Worm (Caenorhabditis elegans): ENCODE data around the gene gbf-1.

gbf-1 gene

DNA sequence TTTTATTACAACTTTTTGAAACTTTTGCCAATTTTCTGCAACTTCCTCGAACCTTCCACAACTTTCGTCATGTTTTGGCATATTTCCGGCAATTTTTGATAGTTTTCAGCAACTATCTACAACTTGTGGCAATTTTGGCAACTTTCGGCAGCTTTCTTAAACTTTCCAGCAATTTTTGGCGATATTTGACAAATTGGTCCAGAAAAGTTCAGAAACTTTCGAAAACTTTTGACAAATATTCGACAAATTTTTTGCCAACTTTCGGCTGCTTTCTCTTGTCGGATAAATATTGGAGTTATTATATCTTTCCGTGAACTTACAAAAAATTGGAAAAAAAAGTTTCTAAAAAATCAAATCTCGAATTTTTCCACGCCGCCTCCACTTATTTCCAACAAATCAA lies 43.2 kb downstream of the gbf-1 start, which contains the start of gene Y41C4A.18:
Gene Y41C4A.18, plus strand, starts transcription at position 301 of the 400 bp plus-strand sequence.
- TF ChIP-seq lin-13 (GFP tag; optimal IDR thresholded peaks at IDR 0.05) = no peak
- no peak for TF ChIP-seq gmeb-1 (tag; optimal IDR thresholded peaks at IDR 0.05)
- no peak for TF ChIP-seq nhr-10 (tag; optimal IDR thresholded peaks at IDR 0.05)

DNA sequence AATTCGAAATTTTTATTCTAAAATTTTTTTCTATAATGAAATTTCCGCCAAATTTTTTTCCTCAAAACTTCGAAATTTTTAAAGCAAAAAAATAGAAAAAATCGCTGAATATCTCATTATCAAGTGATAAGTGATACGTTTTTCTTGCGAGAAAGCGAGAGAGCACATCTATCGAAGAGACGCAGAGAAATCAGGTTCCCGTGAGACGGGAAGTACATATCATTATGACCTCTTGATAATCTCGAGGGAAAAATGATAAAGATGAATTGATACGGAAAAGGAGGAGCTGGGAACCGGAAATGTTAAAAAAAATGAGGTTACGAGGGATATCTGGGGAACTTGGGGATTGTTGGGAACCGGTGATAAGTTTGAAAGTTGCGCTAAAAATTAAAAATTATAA lies 46.5 kb downstream of the gbf-1 start:
- TF ChIP-seq elt-3 (tag; optimal IDR thresholded peaks at IDR 0.05) = no peak
- no peak for TF ChIP-seq nhr-6 (tag; optimal IDR thresholded peaks at IDR 0.05)
- TF ChIP-seq fos-1 (tag; optimal IDR thresholded peaks at IDR 0.05) = peak; percentile 21
- peak; percentile 12 for TF ChIP-seq nhr-21 (tag; optimal IDR thresholded peaks at IDR 0.05)
- no peak for TF ChIP-seq nhr-237 (tag; optimal IDR thresholded peaks at IDR 0.05)
- TF ChIP-seq lin-39 (tag; optimal IDR thresholded peaks at IDR 0.05) = no peak

DNA sequence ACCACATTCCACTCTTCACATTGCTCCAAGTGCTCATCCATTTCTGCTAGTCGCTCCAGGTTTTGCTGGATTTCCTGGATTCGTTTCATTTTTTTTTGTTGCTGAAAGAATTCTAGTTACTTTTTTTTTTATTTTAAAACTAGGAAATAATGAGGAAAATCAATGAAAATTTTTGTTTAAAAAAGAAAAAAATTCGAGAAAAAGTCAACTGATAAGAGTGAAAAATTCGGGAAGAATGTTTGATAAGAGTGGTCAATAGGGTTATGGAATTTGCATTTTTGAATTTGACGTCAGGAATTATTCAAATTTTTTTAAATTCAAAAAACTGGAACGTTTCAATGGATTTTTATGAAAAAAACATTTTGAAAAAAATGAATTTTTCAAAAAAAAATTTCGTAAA lies 46.9 kb downstream of the gbf-1 start, which contains the start of gene Y41C4A.12:
Gene Y41C4A.12, minus strand, starts transcription at position 101 of the 400 bp plus-strand sequence.
- TF ChIP-seq mab-5 (tag; optimal IDR thresholded peaks at IDR 0.05) (no peak), blmp-1 (tag; optimal IDR thresholded peaks at IDR 0.05; ENCODE audit: insufficient read depth) (no peak), ama-1 (optimal IDR thresholded peaks at IDR 0.05) (no peak), nhr-21 (tag; optimal IDR thresholded peaks at IDR 0.05) (no peak), ztf-4 (tag; optimal IDR thresholded peaks at IDR 0.05) (no peak), ztf-11 (tag; optimal IDR thresholded peaks at IDR 0.05) (no peak), R02D3.7 (tag; optimal IDR thresholded peaks at IDR 0.05) (no peak), nhr-129 (tag; optimal IDR thresholded peaks at IDR 0.05) (no peak), F13H6.1 (tag; optimal IDR thresholded peaks at IDR 0.05) (no peak), C34F6.9 (tag; optimal IDR thresholded peaks at IDR 0.05) (no peak), ZK546.5 (tag; optimal IDR thresholded peaks at IDR 0.05) (no peak), nhr-10 (tag; optimal IDR thresholded peaks at IDR 0.05) (no peak), nhr-6 (tag; optimal IDR thresholded peaks at IDR 0.05) (no peak)

DNA sequence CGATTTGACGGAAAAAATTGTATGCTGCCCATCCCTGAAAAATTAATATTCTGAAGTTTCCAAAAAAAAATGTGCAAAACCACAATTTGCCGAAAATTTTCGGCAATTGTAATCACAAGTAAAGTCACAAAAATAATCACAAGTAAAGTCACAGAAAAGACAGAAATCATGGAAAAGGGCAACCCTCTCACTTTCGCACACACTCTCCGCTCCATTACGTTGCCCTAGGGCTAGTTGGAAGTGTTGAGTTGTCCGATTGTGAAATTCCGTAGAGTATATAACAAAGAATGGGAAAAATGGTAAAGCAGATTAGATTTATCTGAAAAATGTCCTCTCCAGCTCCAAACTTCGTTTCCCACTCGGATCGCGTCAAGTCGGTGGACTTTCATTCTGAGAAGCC lies 52.1 kb downstream of the gbf-1 start, which contains the start of gene Y41C4A.32:
Gene Y41C4A.32, plus strand, starts transcription at position 302 of the 400 bp plus-strand sequence.
- no peak for TF ChIP-seq ztf-4 (tag; optimal IDR thresholded peaks at IDR 0.05)
- no peak for TF ChIP-seq sem-4 (tag; optimal IDR thresholded peaks at IDR 0.05)
- TF ChIP-seq fos-1 (tag; optimal IDR thresholded peaks at IDR 0.05) = peak; percentile 11

DNA sequence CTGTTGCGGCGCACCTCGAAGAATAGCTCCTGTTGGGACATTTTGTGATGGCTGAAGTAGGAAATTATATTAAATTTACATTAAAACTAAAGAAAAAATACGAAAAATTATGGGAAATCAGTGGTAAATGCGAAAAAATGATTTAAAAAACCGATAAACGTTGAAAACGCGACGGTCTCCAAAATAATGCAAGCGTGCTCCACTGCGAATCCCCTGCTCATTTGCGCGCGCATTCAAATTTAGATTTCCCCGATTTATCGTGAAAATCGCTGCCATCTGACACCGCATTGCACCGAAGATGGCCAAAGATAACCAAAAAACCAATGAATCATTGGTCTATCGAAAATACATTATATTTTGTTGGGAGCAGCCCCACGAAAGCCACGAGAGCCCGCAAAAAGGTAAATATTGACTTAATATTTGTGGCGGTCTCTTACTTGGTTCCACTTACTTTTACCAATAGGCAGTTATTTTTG lies 54.0 kb downstream of the gbf-1 start, which contains the start of the genes elb-1 and Y41C4A.11:
Gene elb-1, minus strand, starts transcription at position 51 of the 476 bp plus-strand sequence.
Gene Y41C4A.11, plus strand, starts transcription at position 461 of the 476 bp plus-strand sequence.
- TF ChIP-seq ztf-11 (tag; optimal IDR thresholded peaks at IDR 0.05) (no peak), lsy-2 (tag; optimal IDR thresholded peaks at IDR 0.05) (peak; percentile 21 to 78), sma-9 (GFP tag; optimal IDR thresholded peaks at IDR 0.05) (no peak), sma-9 (tag; optimal IDR thresholded peaks at IDR 0.05) (no peak), R02D3.7 (tag; optimal IDR thresholded peaks at IDR 0.05) (no peak), nhr-6 (tag; optimal IDR thresholded peaks at IDR 0.05) (no peak), nhr-77 (tag; optimal IDR thresholded peaks at IDR 0.05) (no peak), Y55F3AM.14 (GFP tag; optimal IDR thresholded peaks at IDR 0.05) (no peak), ZK546.5 (tag; optimal IDR thresholded peaks at IDR 0.05) (no peak), ztf-4 (tag; optimal IDR thresholded peaks at IDR 0.05) (no peak), nhr-12 (tag; optimal IDR thresholded peaks at IDR 0.05) (no peak), mbf-1 (tag; optimal IDR thresholded peaks at IDR 0.05) (no peak), C34F6.9 (tag; optimal IDR thresholded peaks at IDR 0.05) (peak; percentile 55), elt-1 (tag; optimal IDR thresholded peaks at IDR 0.05) (no peak), F13H6.1 (tag; optimal IDR thresholded peaks at IDR 0.05) (peak; percentile 76), unc-39 (tag; optimal IDR thresholded peaks at IDR 0.05) (no peak), aly-2 (tag; optimal IDR thresholded peaks at IDR 0.05) (no peak), lin-11 (tag; optimal IDR thresholded peaks at IDR 0.05) (peak; percentile 40), elt-3 (tag; optimal IDR thresholded peaks at IDR 0.05) (no peak), crh-2 (tag; optimal IDR thresholded peaks at IDR 0.05) (peak; percentile 63), ceh-82 (tag; optimal IDR thresholded peaks at IDR 0.05) (no peak), egl-27 (tag; optimal IDR thresholded peaks at IDR 0.05) (peak; percentile 33), mdl-1 (tag; optimal IDR thresholded peaks at IDR 0.05) (no peak), nhr-129 (tag; optimal IDR thresholded peaks at IDR 0.05) (peak; percentile 56), unc-55 (GFP tag; optimal IDR thresholded peaks at IDR 0.05) (peak; percentile 78), sem-4 (tag; optimal IDR thresholded peaks at IDR 0.05) (peak; percentile 65), snpc-4 (tag; optimal IDR thresholded peaks at IDR 0.05) (no peak), peb-1 (tag; optimal IDR thresholded peaks at IDR 0.05) (no peak), sma-3 (GFP tag; optimal IDR thresholded peaks at IDR 0.05) (peak; percentile 64), nhr-21 (tag; optimal IDR thresholded peaks at IDR 0.05) (no peak), alr-1 (tag; optimal IDR thresholded peaks at IDR 0.05) (no peak), gmeb-1 (tag; optimal IDR thresholded peaks at IDR 0.05) (peak; percentile 99), dmd-4 (tag; optimal IDR thresholded peaks at IDR 0.05) (no peak), nhr-23 (tag; optimal IDR thresholded peaks at IDR 0.05) (no peak), ama-1 (optimal IDR thresholded peaks at IDR 0.05) (no peak), lin-39 (tag; optimal IDR thresholded peaks at IDR 0.05) (no peak), unc-62 (GFP tag; optimal IDR thresholded peaks at IDR 0.05) (no peak), zag-1 (tag; optimal IDR thresholded peaks at IDR 0.05) (no peak), blmp-1 (tag; optimal IDR thresholded peaks at IDR 0.05; ENCODE audit: insufficient read depth) (no peak)
